Worm (Caenorhabditis elegans): Measurements from ENCODE around the gene K02F6.5.

K02F6.5 gene

ce11 chrII:2564899-2565298 is 30.3 kb downstream of the K02F6.5 start, which contains the start of gene usp-39 (continued):
- TF ChIP-seq egl-27 (tag; optimal IDR thresholded peaks at IDR 0.05) (no peak), nhr-67 (tag; optimal IDR thresholded peaks at IDR 0.05) (no peak), nhr-43 (tag; optimal IDR thresholded peaks at IDR 0.05; ENCODE audit: poor library complexity, severe bottlenecking) (no peak), tbx-2 (tag; optimal IDR thresholded peaks at IDR 0.05) (no peak), nhr-237 (tag; optimal IDR thresholded peaks at IDR 0.05) (no peak)

- TF ChIP-seq nhr-67 (tag; optimal IDR thresholded peaks at IDR 0.05) (peak; percentile 34), nhr-28 (tag; optimal IDR thresholded peaks at IDR 0.05) (peak; percentile 14), nhr-12 (tag; optimal IDR thresholded peaks at IDR 0.05) (peak; percentile 32), mdl-1 (tag; optimal IDR thresholded peaks at IDR 0.05) (peak; percentile 8)
Observed at ce11 chrII:2570384-2570964, 35.9 kb downstream of the K02F6.5 start.

ce11 chrII:2578216-2578615 is 43.7 kb downstream of the K02F6.5 start:
- no peak for TF ChIP-seq nhr-67 (tag; optimal IDR thresholded peaks at IDR 0.05)
- no peak for TF ChIP-seq nhr-11 (tag; optimal IDR thresholded peaks at IDR 0.05)
- no peak for TF ChIP-seq tbx-2 (tag; optimal IDR thresholded peaks at IDR 0.05)
- TF ChIP-seq mdl-1 (tag; optimal IDR thresholded peaks at IDR 0.05): no peak
- no peak for TF ChIP-seq lin-15B (tag; optimal IDR thresholded peaks at IDR 0.05)

- no peak for TF ChIP-seq R02D3.7 (tag; optimal IDR thresholded peaks at IDR 0.05)
- no peak for TF ChIP-seq unc-62 (GFP tag; optimal IDR thresholded peaks at IDR 0.05)
- no peak for TF ChIP-seq sea-2 (GFP tag; optimal IDR thresholded peaks at IDR 0.05)
- TF ChIP-seq ceh-16 (tag; optimal IDR thresholded peaks at IDR 0.05): no peak
- TF ChIP-seq ama-1 (optimal IDR thresholded peaks at IDR 0.05): no peak
- TF ChIP-seq ZK546.5 (tag; optimal IDR thresholded peaks at IDR 0.05): no peak
- no peak for TF ChIP-seq nhr-77 (tag; optimal IDR thresholded peaks at IDR 0.05)
- no peak for TF ChIP-seq aly-2 (tag; optimal IDR thresholded peaks at IDR 0.05)
- no peak for TF ChIP-seq nhr-76 (tag; optimal IDR thresholded peaks at IDR 0.05)
- TF ChIP-seq mdl-1 (tag; optimal IDR thresholded peaks at IDR 0.05): no peak
- no peak for TF ChIP-seq nhr-43 (tag; optimal IDR thresholded peaks at IDR 0.05; ENCODE audit: poor library complexity, severe bottlenecking)
- no peak for TF ChIP-seq nhr-12 (tag; optimal IDR thresholded peaks at IDR 0.05)
- TF ChIP-seq mml-1 (tag; optimal IDR thresholded peaks at IDR 0.05): no peak
- no peak for TF ChIP-seq skn-1 (tag; optimal IDR thresholded peaks at IDR 0.05)
- TF ChIP-seq nhr-28 (tag; optimal IDR thresholded peaks at IDR 0.05): no peak
- no peak for TF ChIP-seq pqm-1 (tag; optimal IDR thresholded peaks at IDR 0.05)
- no peak for TF ChIP-seq tbx-2 (tag; optimal IDR thresholded peaks at IDR 0.05)
Observed at ce11 chrII:2583044-2583443, 48.5 kb downstream of the K02F6.5 start, which contains the start of gene sri-74. TSS of gene sri-74 (minus strand) at chrII:2583144.

ce11 chrII:2585493-2585892 is 50.9 kb downstream of the K02F6.5 start, which contains the start of gene sri-36:
TSS of gene sri-36 (minus strand) at chrII:2585593.
- no peak for TF ChIP-seq ama-1 (optimal IDR thresholded peaks at IDR 0.05)
- no peak for TF ChIP-seq R02D3.7 (tag; optimal IDR thresholded peaks at IDR 0.05)
- no peak for TF ChIP-seq nhr-25 (tag; optimal IDR thresholded peaks at IDR 0.05)
- TF ChIP-seq unc-62 (GFP tag; optimal IDR thresholded peaks at IDR 0.05): no peak
- peak; percentile 13 for TF ChIP-seq elt-2 (tag; optimal IDR thresholded peaks at IDR 0.05)
